Fruit fly (Drosophila melanogaster) whole organism, wandering third instar larva: ENCODE measurements around the gene CG40298.

Experiments used
- CG32264 ChIP-seq: fragments of 200-800 bp; sonication (Bioruptor generic); optimal IDR thresholded peaks from 2 replicates; lab custom pipeline; 2016; ENCODE audit warnings: missing biosample characterization, missing genetic modification characterization
- Mio ChIP-seq: sonication (Bioruptor generic); optimal IDR thresholded peaks from 2 replicates; lab custom pipeline; 2016; ENCODE audit warnings: missing biosample characterization, missing genetic modification characterization
- Vsx2 ChIP-seq: fragments of 200-300, 225-300 bp; sonication (Bioruptor generic); optimal IDR thresholded peaks from 2 replicates; lab custom pipeline; 2018; ENCODE audit warnings: missing biosample characterization, missing genetic modification characterization; ENCODE audit not compliant: partially characterized antibody
- dmrt93B ChIP-seq: fragments of 200-800 bp; sonication (Bioruptor generic); optimal IDR thresholded peaks from 2 replicates; lab custom pipeline; 2018; ENCODE audit warnings: missing biosample characterization, mild to moderate bottlenecking, missing genetic modification characterization
- fru ChIP-seq: fragments of 200-800 bp; sonication (Bioruptor generic); optimal IDR thresholded peaks from 3 replicates; lab custom pipeline; 2016; ENCODE audit warnings: missing biosample characterization, mild to moderate bottlenecking, missing genetic modification characterization
- tai ChIP-seq: sonication (Bioruptor generic); optimal IDR thresholded peaks from 2 replicates; lab custom pipeline; 2016; ENCODE audit warnings: missing biosample characterization, missing genetic modification characterization

Gene CG40298

DNA sequence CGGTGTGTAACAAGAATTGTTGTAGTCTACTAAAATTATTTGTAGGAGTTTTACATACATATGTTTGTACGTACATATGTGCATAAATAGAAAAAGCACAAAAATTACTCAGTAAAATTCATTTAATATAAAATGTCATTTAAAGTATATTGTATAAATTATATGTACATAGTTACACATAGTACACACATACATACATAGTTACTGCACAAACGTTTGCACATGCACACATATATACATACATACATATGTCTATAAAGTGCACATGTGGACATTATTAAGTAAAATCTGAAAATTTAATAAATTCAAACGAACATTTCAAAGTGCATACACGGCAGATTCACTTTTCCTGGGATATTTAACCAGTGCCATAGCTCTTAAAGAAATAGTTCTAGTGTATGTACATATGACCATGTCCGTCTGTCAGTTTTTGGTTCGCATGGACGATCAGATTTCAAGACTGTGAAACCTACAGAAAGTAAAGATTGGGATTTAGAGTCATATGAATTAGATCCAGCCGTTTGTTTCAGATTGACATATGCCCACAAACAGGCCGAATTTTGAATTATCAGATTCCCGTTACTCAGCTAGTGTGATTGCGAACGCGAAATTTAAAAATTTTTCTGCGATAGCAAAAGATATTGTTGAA, 11.7 kb downstream of the CG40298 start:
- TF ChIP-seq Vsx2 (GFP tag; lab: Kevin White, UChicago) = peak; percentile 49
- TF ChIP-seq dmrt93B (GFP tag; lab: Kevin White, UChicago) = no peak
- TF ChIP-seq tai (GFP tag; lab: Kevin White, UChicago) = no peak
- TF ChIP-seq fru (GFP tag; lab: Kevin White, UChicago) = no peak
- no peak for TF ChIP-seq Mio
- no peak for TF ChIP-seq CG32264 (GFP tag; lab: Kevin White, UChicago)
